Worm (Caenorhabditis elegans) whole organism, late embryonic: ENCODE measurements around the gene pfs-2.
"Not testable (repeated sequence)": the region's sequence is repeated elsewhere in the genome, so short reads cannot be mapped to it uniquely, and the experiment has no call there.

Experiments
- C08G9.2 ChIP-seq: sonication (generic microtip); optimal IDR thresholded peaks from 2 replicates; lab custom pipeline; 2016; ENCODE audit warnings: mild to moderate bottlenecking, missing genetic modification characterization, moderate library complexity, missing compliant biosample characterization
- F13H6.1 ChIP-seq: sonication (generic microtip); optimal IDR thresholded peaks from 2 replicates; lab custom pipeline; 2016; ENCODE audit warnings: missing genetic modification characterization, missing compliant biosample characterization
- K02D7.2 ChIP-seq: sonication (generic microtip); optimal IDR thresholded peaks from 2 replicates; lab custom pipeline; 2017; ENCODE audit warnings: mild to moderate bottlenecking, missing genetic modification characterization, missing compliant biosample characterization
- ama-1 ChIP-seq: fragments of 150-350 bp; optimal IDR thresholded peaks from 2 replicates; lab custom pipeline; 2014
- ceh-14 ChIP-seq: sonication (generic microtip); optimal IDR thresholded peaks from 2 replicates; lab custom pipeline; 2016; ENCODE audit warnings: missing genotype, missing genetic modification characterization, missing compliant biosample characterization
- ceh-19 ChIP-seq: fragments of 200-800 bp; sonication (Bioruptor generic); optimal IDR thresholded peaks from 2 replicates; lab custom pipeline; 2018; ENCODE audit warnings: mild to moderate bottlenecking, missing genetic modification characterization, missing compliant biosample characterization
- ceh-2 ChIP-seq: sonication (generic microtip); optimal IDR thresholded peaks from 2 replicates; lab custom pipeline; 2016; ENCODE audit warnings: missing genotype, missing genetic modification characterization, missing compliant biosample characterization
- ceh-31 ChIP-seq: sonication (generic microtip); optimal IDR thresholded peaks from 2 replicates; lab custom pipeline; 2016; ENCODE audit warnings: missing genetic modification characterization, missing compliant biosample characterization
- ceh-9 ChIP-seq: sonication (generic microtip); optimal IDR thresholded peaks from 2 replicates; lab custom pipeline; 2016; ENCODE audit warnings: mild to moderate bottlenecking, missing genetic modification characterization, inconsistent platforms, missing compliant biosample characterization
- che-1 ChIP-seq: sonication (generic microtip); optimal IDR thresholded peaks from 2 replicates; lab custom pipeline; 2016; ENCODE audit warnings: mild to moderate bottlenecking, missing genetic modification characterization, missing compliant biosample characterization
- dve-1 ChIP-seq: sonication (generic microtip); optimal IDR thresholded peaks from 2 replicates; lab custom pipeline; 2017; ENCODE audit warnings: antibody characterized with exemption, mild to moderate bottlenecking, missing genetic modification characterization, missing compliant biosample characterization
- ets-4 ChIP-seq: sonication (generic microtip); optimal IDR thresholded peaks from 2 replicates; lab custom pipeline; 2016; ENCODE audit warnings: missing genetic modification characterization, missing compliant biosample characterization
- fax-1 ChIP-seq: sonication (generic microtip); optimal IDR thresholded peaks from 2 replicates; lab custom pipeline; 2016; ENCODE audit warnings: missing genotype, missing genetic modification characterization, missing compliant biosample characterization
- fkh-6 ChIP-seq: sonication (generic microtip); optimal IDR thresholded peaks from 2 replicates; lab custom pipeline; 2016; ENCODE audit warnings: missing genetic modification characterization, missing compliant biosample characterization
- hlh-13 ChIP-seq: fragments of 200-800 bp; sonication (Bioruptor generic); optimal IDR thresholded peaks from 2 replicates; lab custom pipeline; 2018; ENCODE audit warnings: mild to moderate bottlenecking, missing genetic modification characterization, missing compliant biosample characterization
- hlh-15 ChIP-seq: sonication (generic microtip); optimal IDR thresholded peaks from 2 replicates; lab custom pipeline; 2016; ENCODE audit warnings: missing genetic modification characterization, missing compliant biosample characterization
- hlh-30 ChIP-seq: sonication (generic microtip); optimal IDR thresholded peaks from 2 replicates; lab custom pipeline; 2017; ENCODE audit warnings: antibody characterized with exemption, missing genetic modification characterization, missing compliant biosample characterization; ENCODE audit not compliant: insufficient read depth
- lin-11 ChIP-seq: fragments of 200-800 bp; sonication (Bioruptor generic); optimal IDR thresholded peaks from 2 replicates; lab custom pipeline; 2018; ENCODE audit warnings: mild to moderate bottlenecking, missing genetic modification characterization, missing compliant biosample characterization
- madf-2 ChIP-seq: sonication (generic microtip); optimal IDR thresholded peaks from 2 replicates; lab custom pipeline; 2017; ENCODE audit warnings: missing genetic modification characterization, missing compliant biosample characterization
- mec-3 ChIP-seq: sonication (generic microtip); optimal IDR thresholded peaks from 2 replicates; lab custom pipeline; 2016; ENCODE audit warnings: borderline replicate concordance, missing genetic modification characterization, missing compliant biosample characterization
- nhr-232 ChIP-seq: sonication (generic microtip); optimal IDR thresholded peaks from 2 replicates; lab custom pipeline; 2016; ENCODE audit warnings: missing genetic modification characterization, missing compliant biosample characterization
- pqm-1 ChIP-seq: sonication (generic microtip); optimal IDR thresholded peaks from 2 replicates; lab custom pipeline; 2016; ENCODE audit warnings: missing genetic modification characterization, missing compliant biosample characterization
- pros-1 ChIP-seq: fragments of 150-350 bp; optimal IDR thresholded peaks from 2 replicates; lab custom pipeline; 2014; ENCODE audit warnings: missing biosample characterization, missing genetic modification reagents, missing genetic modification characterization
- rnt-1 ChIP-seq: sonication (generic microtip); optimal IDR thresholded peaks from 2 replicates; lab custom pipeline; 2016; ENCODE audit warnings: missing genetic modification characterization, missing compliant biosample characterization
- sox-2 ChIP-seq: fragments of 200-800 bp; sonication (Bioruptor generic); IDR thresholded peaks from 2 replicates; pipeline ENCODE4 v1.3.6; 2022; ENCODE audit warnings: missing genetic modification reagents, missing genetic modification characterization, missing compliant biosample characterization
- syd-9 ChIP-seq: sonication (generic microtip); optimal IDR thresholded peaks from 2 replicates; lab custom pipeline; 2016; ENCODE audit warnings: mild to moderate bottlenecking, missing genetic modification characterization, moderate library complexity, missing compliant biosample characterization
- tbx-2 ChIP-seq: sonication (generic microtip); optimal IDR thresholded peaks from 2 replicates; lab custom pipeline; 2016; ENCODE audit warnings: missing genetic modification characterization, missing compliant biosample characterization
- ttx-3 ChIP-seq: sonication (generic microtip); optimal IDR thresholded peaks from 2 replicates; lab custom pipeline; 2016; ENCODE audit warnings: missing genetic modification reagents, missing genetic modification characterization, missing compliant biosample characterization
- unc-42 ChIP-seq: sonication (generic microtip); optimal IDR thresholded peaks from 2 replicates; lab custom pipeline; 2016; ENCODE audit warnings: missing genotype, missing genetic modification characterization, missing compliant biosample characterization
- unc-86 ChIP-seq: sonication (generic microtip); optimal IDR thresholded peaks from 2 replicates; lab custom pipeline; 2016; ENCODE audit warnings: missing genetic modification characterization, missing compliant biosample characterization

pfs-2 gene

ce11 chrII:14312182-14312581, 46.0 kb upstream of the pfs-2 start:
- TF ChIP-seq fkh-6 (tag; lab: Kevin White, UChicago) (no peak), pros-1 (tag; lab: Kevin White, UChicago) (no peak), ceh-19 (no peak), ceh-31 (tag; lab: Kevin White, UChicago) (no peak), K02D7.2 (tag; lab: Kevin White, UChicago) (no peak), dve-1 (tag; lab: Kevin White, UChicago) (no peak), ets-4 (no peak)

ce11 chrII:14318027-14318426, 40.1 kb upstream of the pfs-2 start, which contains the start of gene Y54G11A.14:
Gene Y54G11A.14, plus strand, starts transcription at chrII:14318158.
- no peak for TF ChIP-seq dve-1 (tag; lab: Kevin White, UChicago)
- TF ChIP-seq ceh-31 (tag; lab: Kevin White, UChicago), result no peak
- TF ChIP-seq syd-9 (tag; lab: Kevin White, UChicago), result no peak
- TF ChIP-seq sox-2 (GFP tag; lab: Robert Waterston, UW), result no peak
- TF ChIP-seq ceh-2, result no peak
- TF ChIP-seq, all 69 proteins: peak for 0

- TF ChIP-seq ceh-31 (tag; lab: Kevin White, UChicago), result no peak
- TF ChIP-seq mec-3 (tag; lab: Kevin White, UChicago), result no peak
- TF ChIP-seq ceh-14 (tag; lab: Kevin White, UChicago), result no peak
- no peak for TF ChIP-seq lin-11 (tag; lab: Kevin White, UChicago)
- no peak for TF ChIP-seq nhr-232 (tag; lab: Kevin White, UChicago)
- no peak for TF ChIP-seq ttx-3
- TF ChIP-seq hlh-15 (tag; lab: Kevin White, UChicago), result no peak
- TF ChIP-seq hlh-30, result no peak
- no peak for TF ChIP-seq ama-1 (lab: Kevin White, UChicago)
- TF ChIP-seq rnt-1 (tag; lab: Kevin White, UChicago), result no peak
- no peak for TF ChIP-seq pqm-1 (tag; lab: Kevin White, UChicago)
- TF ChIP-seq pros-1 (tag; lab: Kevin White, UChicago), result no peak
- no peak for TF ChIP-seq che-1 (tag; lab: Kevin White, UChicago)
- no peak for TF ChIP-seq F13H6.1 (tag; lab: Kevin White, UChicago)
- no peak for TF ChIP-seq dve-1 (tag; lab: Kevin White, UChicago)
- TF ChIP-seq madf-2 (tag; lab: Kevin White, UChicago), result no peak
- TF ChIP-seq hlh-13 (GFP tag; lab: Kevin White, UChicago), result no peak
- no peak for TF ChIP-seq fkh-6 (tag; lab: Kevin White, UChicago)
Measured at ce11 chrII:14319227-14319626, 38.9 kb upstream of the pfs-2 start.

ce11 chrII:14321225-14321624, 36.9 kb upstream of the pfs-2 start:
- TF ChIP-seq unc-86 (no peak), ceh-19 (no peak), unc-42 (tag; lab: Kevin White, UChicago) (peak; percentile 10), pqm-1 (tag; lab: Kevin White, UChicago) (no peak), ceh-14 (tag; lab: Kevin White, UChicago) (peak; percentile 83), ceh-9 (tag; lab: Kevin White, UChicago) (no peak), fax-1 (tag; lab: Kevin White, UChicago) (no peak), F13H6.1 (tag; lab: Kevin White, UChicago) (no peak)
- TF ChIP-seq, all 69 proteins: peak for 2

- TF ChIP-seq ama-1 (lab: Kevin White, UChicago); lin-11 (tag; lab: Kevin White, UChicago); ceh-2: not testable (repeated sequence)
- TF ChIP-seq, all 69 proteins: peak for 0; not testable (repeated sequence) for 69
Measured at ce11 chrII:14344166-14344565, 14.0 kb upstream of the pfs-2 start, which contains the start of gene ddl-3. Gene ddl-3, minus strand, starts transcription at chrII:14344454.

ce11 chrII:14346243-14346642, 11.9 kb upstream of the pfs-2 start, which contains the start of gene Y54G11A.9:
Gene Y54G11A.9, minus strand, starts transcription at chrII:14346438.
- TF ChIP-seq ceh-31 (tag; lab: Kevin White, UChicago) (peak; percentile 71), tbx-2 (tag; lab: Kevin White, UChicago) (peak; percentile 23), C08G9.2 (tag; lab: Kevin White, UChicago) (peak; percentile 42)
